Worm (Caenorhabditis elegans) whole organism, late embryonic: ENCODE results near the gene eat-20.

Source experiments
- ceh-48 ChIP-seq: sonication (generic microtip); optimal IDR thresholded peaks from 2 replicates; lab custom pipeline; 2016; ENCODE audit warnings: missing genetic modification characterization, inconsistent platforms, missing compliant biosample characterization
- hlh-15 ChIP-seq: sonication (generic microtip); optimal IDR thresholded peaks from 2 replicates; lab custom pipeline; 2016; ENCODE audit warnings: missing genetic modification characterization, missing compliant biosample characterization

DNA sequence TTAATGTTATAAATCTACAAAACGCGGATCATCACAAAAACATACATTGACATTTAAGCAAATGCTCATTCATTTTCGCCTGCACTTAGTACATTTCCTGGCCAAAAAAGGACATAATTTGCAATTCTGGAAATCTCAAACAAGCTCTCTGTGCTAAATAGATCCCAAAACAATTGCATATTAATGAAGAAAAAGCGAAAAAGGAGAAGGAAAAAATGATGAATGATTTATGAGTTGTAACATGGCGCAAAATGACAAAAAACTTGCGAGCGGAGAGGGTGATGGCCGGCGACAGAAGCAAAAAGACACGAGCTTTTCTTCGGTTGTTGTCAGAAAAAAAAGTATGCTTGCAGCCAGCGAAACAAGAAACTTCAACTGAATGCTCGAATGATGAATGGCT lies 45.1 kb downstream of the eat-20 start:
- TF ChIP-seq ceh-48 (tag; lab: Kevin White, UChicago) = no peak
- no peak for TF ChIP-seq hlh-15 (tag; lab: Kevin White, UChicago)
